Worm (Caenorhabditis elegans) whole organism, L4 larva: ENCODE data around the gene plp-2.

ENCODE experiments used
- T20F7.1 ChIP-seq: fragments of 200-800 bp; sonication (Bioruptor generic); optimal IDR thresholded peaks from 2 replicates; lab custom pipeline; 2018; ENCODE audit warnings: mild to moderate bottlenecking, missing genetic modification characterization, missing compliant biosample characterization
- aha-1 ChIP-seq: fragments of 150-350 bp; peaks from one replicate; lab custom pipeline; 2014; ENCODE audit warnings: missing biosample characterization, missing genetic modification characterization
- attf-4 ChIP-seq: sonication (generic microtip); optimal IDR thresholded peaks from 3 replicates; lab custom pipeline; 2017; ENCODE audit warnings: missing biosample characterization, missing genetic modification characterization
- ces-1 ChIP-seq: fragments of 150-350 bp; sonication (generic microtip); optimal IDR thresholded peaks from 4 replicates; lab custom pipeline; 2014; ENCODE audit warnings: missing biosample characterization, missing genetic modification reagents, missing genetic modification characterization
- ctbp-1 ChIP-seq: fragments of 200-800 bp; sonication (Bioruptor generic); IDR thresholded peaks from 2 replicates; pipeline ENCODE4 v1.3.6; 2022; ENCODE audit warnings: missing genetic modification reagents, missing genetic modification characterization, missing compliant biosample characterization
- daf-12 ChIP-seq: fragments of 150-350 bp; optimal IDR thresholded peaks from 2 replicates; lab custom pipeline; 2014; ENCODE audit warnings: missing biosample characterization, missing genetic modification reagents, missing genetic modification characterization
- daf-16 ChIP-seq, 3 experiments: sonication (generic microtip); optimal IDR thresholded peaks; 2 replicates each; lab custom pipeline; 2016 to 2017; ENCODE audit warnings: missing genetic modification characterization in 3 of 3, missing genetic modification reagents in 3 of 3, mild to moderate bottlenecking in 2 of 3, missing compliant biosample characterization in 2 of 3, missing biosample characterization in 1 of 3, moderate library complexity in 1 of 3
- daf-19 ChIP-seq: fragments of 200-800 bp; sonication (Bioruptor generic); conservative IDR thresholded peaks from 2 replicates; pipeline ENCODE4 v1.3.6; 2022; ENCODE audit warnings: missing genetic modification characterization, missing compliant biosample characterization
- dmd-6 ChIP-seq: fragments of 200-800 bp; sonication (Bioruptor generic); IDR thresholded peaks from 2 replicates; pipeline ENCODE4 v1.3.6; 2022; ENCODE audit warnings: missing genetic modification reagents, missing genetic modification characterization, missing compliant biosample characterization
- dve-1 ChIP-seq: sonication (generic microtip); optimal IDR thresholded peaks from 2 replicates; lab custom pipeline; 2017; ENCODE audit warnings: antibody characterized with exemption, mild to moderate bottlenecking, missing genetic modification characterization, missing compliant biosample characterization; ENCODE audit not compliant: insufficient read depth
- hif-1 ChIP-seq, 2 experiments: sonication (generic microtip); optimal IDR thresholded peaks; 2 replicates each; lab custom pipeline; 2016 to 2017; ENCODE audit warnings: missing compliant biosample characterization in 2 of 2, missing genetic modification characterization in 2 of 2, missing genetic modification reagents in 2 of 2, missing genotype in 2 of 2, mild to moderate bottlenecking in 1 of 2
- hlh-11 ChIP-seq: fragments of 200-800 bp; sonication (Bioruptor generic); optimal IDR thresholded peaks from 2 replicates; lab custom pipeline; 2018; ENCODE audit warnings: mild to moderate bottlenecking, missing genetic modification characterization, missing compliant biosample characterization
- hlh-30 ChIP-seq: sonication (generic microtip); optimal IDR thresholded peaks from 2 replicates; lab custom pipeline; 2017; ENCODE audit warnings: antibody characterized with exemption, mild to moderate bottlenecking, missing genetic modification characterization, missing compliant biosample characterization; ENCODE audit not compliant: insufficient read depth
- hmg-1.1 ChIP-seq: fragments of 200-800 bp; sonication (Bioruptor generic); IDR thresholded peaks from 2 replicates; pipeline ENCODE4 v1.3.6; 2022; ENCODE audit warnings: missing genetic modification reagents, missing genetic modification characterization, missing compliant biosample characterization
- lin-1 ChIP-seq: fragments of 200-800 bp; sonication (Bioruptor generic); IDR thresholded peaks from 2 replicates; pipeline ENCODE4 v1.3.6; 2022; ENCODE audit warnings: missing genetic modification reagents, missing genetic modification characterization, missing compliant biosample characterization
- lin-13 ChIP-seq: fragments of 150-350 bp; optimal IDR thresholded peaks from 2 replicates; lab custom pipeline; 2014; ENCODE audit warnings: missing biosample characterization, missing genetic modification reagents, missing genetic modification characterization
- lin-38 ChIP-seq: fragments of 200-800 bp; sonication (Bioruptor generic); IDR thresholded peaks from 2 replicates; pipeline ENCODE4 v1.3.6; 2022; ENCODE audit warnings: missing genetic modification reagents, missing genetic modification characterization, missing compliant biosample characterization
- lsy-2 ChIP-seq, 2 experiments: fragments of 150-350 bp in 1 of 2; sonication (generic microtip) in 1 of 2; optimal IDR thresholded peaks; 2 replicates each; lab custom pipeline; 2014 to 2017; ENCODE audit warnings: missing biosample characterization in 2 of 2, missing genetic modification characterization in 2 of 2
- madf-9 ChIP-seq: fragments of 200-800 bp; sonication (Bioruptor generic); conservative IDR thresholded peaks from 2 replicates; pipeline ENCODE4 v1.3.6; 2022; ENCODE audit warnings: missing genetic modification reagents, missing genetic modification characterization, missing compliant biosample characterization
- mep-1 ChIP-seq: fragments of 150-350 bp; sonication (generic microtip); optimal IDR thresholded peaks from 3 replicates; lab custom pipeline; 2014; ENCODE audit warnings: missing biosample characterization, missing genetic modification characterization
- mes-2 ChIP-seq: sonication (generic microtip); optimal IDR thresholded peaks from 2 replicates; lab custom pipeline; 2016; ENCODE audit warnings: missing genotype, mild to moderate bottlenecking, missing genetic modification characterization, missing compliant biosample characterization; ENCODE audit not compliant: poor library complexity, severe bottlenecking
- mxl-2 ChIP-seq: fragments of 200-800 bp; sonication (Bioruptor generic); conservative IDR thresholded peaks from 2 replicates; pipeline ENCODE4 v1.3.6; 2022; ENCODE audit warnings: missing genetic modification reagents, missing genetic modification characterization, missing compliant biosample characterization
- mxl-3 ChIP-seq: fragments of 200-800 bp; sonication (Bioruptor generic); optimal IDR thresholded peaks from 2 replicates; lab custom pipeline; 2018; ENCODE audit warnings: mild to moderate bottlenecking, missing genetic modification characterization, missing compliant biosample characterization
- nhr-102 ChIP-seq: sonication (generic microtip); optimal IDR thresholded peaks from 2 replicates; lab custom pipeline; 2016; ENCODE audit warnings: mild to moderate bottlenecking, missing genetic modification characterization, moderate library complexity, missing compliant biosample characterization
- nhr-28 ChIP-seq: fragments of 150-350 bp; optimal IDR thresholded peaks from 2 replicates; lab custom pipeline; 2014; ENCODE audit warnings: missing biosample characterization, missing genetic modification characterization
- nhr-48 ChIP-seq: sonication (generic microtip); optimal IDR thresholded peaks from 2 replicates; lab custom pipeline; 2016; ENCODE audit warnings: mild to moderate bottlenecking, missing genetic modification characterization, missing compliant biosample characterization
- nhr-77 ChIP-seq: fragments of 150-350 bp; optimal IDR thresholded peaks from 2 replicates; lab custom pipeline; 2014; ENCODE audit warnings: missing biosample characterization, missing genetic modification characterization
- php-3 ChIP-seq: fragments of 200-800 bp; sonication (Bioruptor generic); IDR thresholded peaks from 2 replicates; pipeline ENCODE4 v1.3.6; 2022; ENCODE audit warnings: missing genetic modification reagents, missing genetic modification characterization, missing compliant biosample characterization
- pqm-1 ChIP-seq: sonication (generic microtip); optimal IDR thresholded peaks from 2 replicates; lab custom pipeline; 2017; ENCODE audit warnings: missing biosample characterization, missing genetic modification characterization
- sdz-12 ChIP-seq: fragments of 200-800 bp; sonication (Bioruptor generic); optimal IDR thresholded peaks from 2 replicates; lab custom pipeline; 2018; ENCODE audit warnings: mild to moderate bottlenecking, missing genetic modification characterization, missing compliant biosample characterization
- snpc-4 ChIP-seq: fragments of 150-350 bp; optimal IDR thresholded peaks from 2 replicates; lab custom pipeline; 2014; ENCODE audit warnings: missing biosample characterization, missing genetic modification characterization
- spr-1 ChIP-seq: sonication (generic microtip); optimal IDR thresholded peaks from 2 replicates; lab custom pipeline; 2016; ENCODE audit warnings: mild to moderate bottlenecking, missing genetic modification characterization, missing compliant biosample characterization
- tra-1 ChIP-seq: fragments of 200-800 bp; sonication (Bioruptor generic); IDR thresholded peaks from 2 replicates; pipeline ENCODE4 v1.3.6; 2022; ENCODE audit warnings: missing genetic modification reagents, missing genetic modification characterization, missing compliant biosample characterization
- unc-62 ChIP-seq, 3 experiments: fragments of 150-350 bp in 1 of 3; sonication (generic microtip); optimal IDR thresholded peaks in 2 of 3; peaks in 1 of 3; 1 replicate in 1 of 3; 2 replicates in 2 of 3; lab custom pipeline; 2014 to 2017; ENCODE audit warnings: missing biosample characterization in 3 of 3, missing genetic modification characterization in 3 of 3, missing genetic modification reagents in 3 of 3, missing genotype in 1 of 3
- zfp-3 ChIP-seq: fragments of 200-800 bp; sonication (Bioruptor generic); conservative IDR thresholded peaks from 2 replicates; pipeline ENCODE4 v1.3.6; 2022; ENCODE audit warnings: missing genetic modification reagents, missing genetic modification characterization, missing compliant biosample characterization
- ztf-7 ChIP-seq: fragments of 150-350 bp; optimal IDR thresholded peaks from 2 replicates; lab custom pipeline; 2014; ENCODE audit warnings: missing biosample characterization, missing genetic modification characterization

The plp-2 gene

DNA sequence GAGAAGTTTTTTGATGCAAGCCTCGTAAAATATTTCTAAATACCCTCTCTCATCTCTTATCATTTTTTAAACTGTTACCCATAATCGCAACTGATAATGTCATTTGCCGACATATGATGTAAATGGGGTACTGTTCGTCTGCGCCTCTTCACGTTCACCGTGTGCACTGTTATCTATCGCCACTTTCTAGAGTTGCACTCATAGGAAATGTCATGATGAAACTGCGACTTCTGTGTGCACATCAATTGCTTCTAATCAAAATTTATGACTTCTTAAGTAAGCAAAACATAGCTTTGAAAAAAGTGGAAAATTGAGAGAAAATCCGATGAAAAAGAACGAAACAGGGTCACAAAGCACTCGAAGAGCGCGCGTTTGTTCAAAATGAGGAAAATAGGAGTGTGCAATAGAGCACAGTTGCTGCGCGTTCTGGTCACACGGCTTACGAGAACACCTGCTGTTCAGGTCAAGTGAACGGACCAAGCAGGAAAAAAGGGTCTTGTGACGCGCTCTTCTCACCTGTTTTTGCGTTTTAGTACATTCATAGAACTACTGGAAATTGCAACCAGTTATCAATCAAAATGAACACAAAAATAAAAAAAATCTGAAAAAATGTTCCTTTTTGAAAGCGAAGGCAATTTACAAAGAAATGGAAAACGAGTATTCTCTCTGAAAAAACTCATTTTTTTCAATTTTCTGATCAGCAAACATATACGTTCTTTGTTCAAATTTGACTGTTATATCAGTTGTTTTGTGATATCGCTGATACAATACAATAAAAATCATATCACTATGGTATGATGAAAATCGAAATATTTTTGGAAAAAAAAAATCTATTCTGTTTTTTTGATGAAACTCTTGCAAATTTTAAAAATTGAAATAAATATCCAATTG is 35.9 kb downstream of the plp-2 start:
- TF ChIP-seq aha-1 (tag; lab: Kevin White, UChicago): peak; percentile 36
- TF ChIP-seq hlh-30 (tag; lab: Kevin White, UChicago): peak; percentile 95
- peak; percentile 32 for TF ChIP-seq mxl-3
- peak; percentile 82 for TF ChIP-seq nhr-48 (tag; lab: Kevin White, UChicago)
- TF ChIP-seq dve-1 (tag; lab: Kevin White, UChicago): peak; percentile 84
- no peak for TF ChIP-seq attf-4 (tag; lab: Kevin White, UChicago)
- peak; percentile 42; the same call in 1 of the 2 replicates for TF ChIP-seq lin-1
- peak; percentile 11 to 93 for TF ChIP-seq unc-62 (GFP tag; optimal IDR thresholded peaks at IDR 0.05 in 1 of 2; lab: Kevin White, UChicago)
- TF ChIP-seq unc-62 (tag; optimal IDR thresholded peaks at IDR 0.05; lab: Kevin White, UChicago): no peak
- no peak for TF ChIP-seq spr-1
- TF ChIP-seq lin-13 (GFP tag; lab: Kevin White, UChicago): no peak
- no peak for TF ChIP-seq zfp-3 (GFP tag; lab: Robert Waterston, UW)
- peak; percentile 28 for TF ChIP-seq nhr-77 (tag; lab: Kevin White, UChicago)
- peak; percentile 78 for TF ChIP-seq nhr-28 (tag; lab: Kevin White, UChicago)
- TF ChIP-seq mep-1: peak; percentile 31
- peak; percentile 30 for TF ChIP-seq mes-2
- TF ChIP-seq daf-16 (GFP tag; optimal IDR thresholded peaks at IDR 0.05; lab: Kevin White, UChicago): peak in 1 of 2 experiments; percentile 25
- TF ChIP-seq daf-16 (tag; optimal IDR thresholded peaks at IDR 0.05; lab: Kevin White, UChicago): peak; percentile 75
- TF ChIP-seq hif-1 (tag; optimal IDR thresholded peaks at IDR 0.05; lab: Kevin White, UChicago): peak in 1 of 2 experiments; percentile 11
- TF ChIP-seq php-3 (GFP tag; lab: Robert Waterston, UW): peak; percentile 81; the same call in 1 of the 2 replicates
- TF ChIP-seq lsy-2 (tag; optimal IDR thresholded peaks at IDR 0.05; lab: Kevin White, UChicago): peak in 1 of 2 experiments; percentile 42
- TF ChIP-seq hmg-1.1 (GFP tag; lab: Robert Waterston, UW): 0 out of 2 replicates have a peak, but pooled peaks have one; percentile 38
- TF ChIP-seq sdz-12 (GFP tag; lab: Kevin White, UChicago): no peak
- TF ChIP-seq daf-12: no peak
- TF ChIP-seq T20F7.1 (GFP tag; lab: Kevin White, UChicago): peak; percentile 52
- peak; percentile 98 for TF ChIP-seq ztf-7
- TF ChIP-seq daf-19 (GFP tag; lab: Robert Waterston, UW): no peak
- peak; percentile 84 for TF ChIP-seq hlh-11
- TF ChIP-seq lin-38 (GFP tag; lab: Robert Waterston, UW): peak; percentile 70
- peak; percentile 88 for TF ChIP-seq pqm-1 (tag; lab: Kevin White, UChicago)
- TF ChIP-seq tra-1 (GFP tag; lab: Robert Waterston, UW): 0 out of 2 replicates have a peak, but pooled peaks have one; percentile 57
- TF ChIP-seq nhr-102 (tag; lab: Kevin White, UChicago): peak; percentile 71
- peak; percentile 86 for TF ChIP-seq dmd-6 (GFP tag; lab: Robert Waterston, UW)
- TF ChIP-seq madf-9 (GFP tag; lab: Robert Waterston, UW): peak; percentile 30; the same call in 1 of the 2 replicates

DNA sequence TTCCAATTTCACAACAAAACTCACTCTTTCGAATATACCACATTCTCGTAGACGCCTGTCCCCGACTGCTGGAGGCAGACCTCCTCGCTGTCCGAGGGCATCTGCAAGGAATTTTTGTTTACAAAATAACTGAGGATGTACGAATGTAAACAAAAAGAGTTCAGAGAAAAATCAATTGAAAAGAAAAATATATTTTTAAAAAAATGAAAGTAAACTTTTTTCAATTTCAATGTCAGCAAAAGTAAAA is 36.5 kb downstream of the plp-2 start, which contains the start of gene mrp-5:
mrp-5 (minus strand) TSS at position 101 of the 247 bp plus-strand sequence.
- TF ChIP-seq daf-12 (no peak), mxl-2 (GFP tag; lab: Robert Waterston, UW) (no peak), ces-1 (GFP tag; lab: Kevin White, UChicago) (no peak), mes-2 (no peak), ctbp-1 (GFP tag; lab: Robert Waterston, UW) (no peak), dve-1 (tag; lab: Kevin White, UChicago) (no peak), snpc-4 (tag; lab: Kevin White, UChicago) (no peak), hlh-30 (tag; lab: Kevin White, UChicago) (no peak)
